Worm (Caenorhabditis elegans) whole organism, young adult: ENCODE data around the gene D2096.11.

Experiments
- F10E7.11 ChIP-seq: sonication (generic microtip); optimal IDR thresholded peaks from 2 replicates; lab custom pipeline; 2017; ENCODE audit warnings: mild to moderate bottlenecking, missing genetic modification characterization, moderate library complexity, missing compliant biosample characterization
- F22D6.2 ChIP-seq: sonication (generic microtip); optimal IDR thresholded peaks from 2 replicates; lab custom pipeline; 2016; ENCODE audit warnings: mild to moderate bottlenecking, missing genetic modification characterization, missing compliant biosample characterization
- xnd-1 ChIP-seq: sonication (generic microtip); optimal IDR thresholded peaks from 2 replicates; lab custom pipeline; 2016; ENCODE audit warnings: missing genotype, missing genetic modification reagents, missing genetic modification characterization, missing compliant biosample characterization

ce11 chrIV:8379683-8380082 lies 14.3 kb downstream of the D2096.11 start, which contains the start of gene praf-3:
- TF ChIP-seq xnd-1 (no peak), F10E7.11 (tag; lab: Kevin White, UChicago) (no peak), F22D6.2 (tag; lab: Kevin White, UChicago) (no peak)
